Worm (Caenorhabditis elegans) whole organism, midembryonic: ENCODE measurements around the gene F08H9.2.
A peak's percentile ranks its signal among the peaks of the same experiment; 100 is the strongest.

ENCODE experiments used
- T22C8.4 ChIP-seq: fragments of 200-800 bp; sonication (Bioruptor generic); IDR thresholded peaks from 2 replicates; pipeline ENCODE4 v1.3.6; 2022; ENCODE audit warnings: missing genetic modification characterization, missing compliant biosample characterization
- cog-1 ChIP-seq: sonication (generic microtip); optimal IDR thresholded peaks from 2 replicates; lab custom pipeline; 2016; ENCODE audit warnings: missing genetic modification characterization, missing compliant biosample characterization
- flt-1 ChIP-seq: fragments of 200-800 bp; sonication (Bioruptor generic); IDR thresholded peaks from 2 replicates; pipeline ENCODE4 v1.3.6; 2022; ENCODE audit warnings: missing genetic modification characterization, missing compliant biosample characterization
- klf-2 ChIP-seq: fragments of 200-800 bp; sonication (Bioruptor generic); conservative IDR thresholded peaks from 2 replicates; pipeline ENCODE4 v1.3.6; 2022; ENCODE audit warnings: missing genetic modification reagents, missing genetic modification characterization, missing compliant biosample characterization
- med-1 ChIP-seq: sonication (generic microtip); optimal IDR thresholded peaks from 2 replicates; lab custom pipeline; 2017; ENCODE audit warnings: missing genetic modification characterization, mild to moderate bottlenecking, missing compliant biosample characterization, antibody characterized with exemption, missing genetic modification reagents; ENCODE audit not compliant: insufficient read depth
- ref-1 ChIP-seq: fragments of 200-800 bp; sonication (Bioruptor generic); conservative IDR thresholded peaks from 2 replicates; pipeline ENCODE4 v1.3.6; 2022; ENCODE audit warnings: missing genetic modification reagents, missing genetic modification characterization, missing compliant biosample characterization
- tab-1 ChIP-seq: fragments of 200-800 bp; sonication (Bioruptor generic); IDR thresholded peaks from 2 replicates; pipeline ENCODE4 v1.3.6; 2022; ENCODE audit warnings: missing genetic modification characterization, missing compliant biosample characterization
- ztf-23 ChIP-seq: fragments of 200-800 bp; sonication (Bioruptor generic); IDR thresholded peaks from 2 replicates; pipeline ENCODE4 v1.3.6; 2022; ENCODE audit warnings: missing genetic modification reagents, missing genetic modification characterization, missing compliant biosample characterization
- ztf-29 ChIP-seq: fragments of 200-800 bp; sonication (Bioruptor generic); IDR thresholded peaks from 2 replicates; pipeline ENCODE4 v1.3.6; 2022; ENCODE audit warnings: missing genetic modification reagents, missing genetic modification characterization, missing compliant biosample characterization

F08H9.2 gene

ce11 chrV:14504774-14505173, 44.3 kb downstream of the F08H9.2 start:
- no peak for TF ChIP-seq flt-1
- no peak for TF ChIP-seq ztf-29 (GFP tag; lab: Robert Waterston, UW)
- TF ChIP-seq cog-1 (tag; lab: Kevin White, UChicago): no peak
- TF ChIP-seq med-1: no peak
- no peak for TF ChIP-seq ref-1 (GFP tag; lab: Robert Waterston, UW)
- TF ChIP-seq ztf-23 (GFP tag; lab: Robert Waterston, UW): no peak
- TF ChIP-seq klf-2: no peak
- no peak for TF ChIP-seq tab-1 (GFP tag; lab: Robert Waterston, UW)
- no peak for TF ChIP-seq T22C8.4 (GFP tag; lab: Robert Waterston, UW)

ce11 chrV:14505745-14506214, 45.3 kb downstream of the F08H9.2 start:
- no peak for TF ChIP-seq ref-1 (GFP tag; lab: Robert Waterston, UW)
- no peak for TF ChIP-seq med-1
- TF ChIP-seq cog-1 (tag; lab: Kevin White, UChicago): peak; percentile 51
- TF ChIP-seq flt-1: no peak
- no peak for TF ChIP-seq T22C8.4 (GFP tag; lab: Robert Waterston, UW)
- no peak for TF ChIP-seq tab-1 (GFP tag; lab: Robert Waterston, UW)
- 0 out of 2 replicates have a peak, but pooled peaks have one; percentile 55 for TF ChIP-seq ztf-23 (GFP tag; lab: Robert Waterston, UW)
- peak; percentile 60; the same call in 1 of the 2 replicates for TF ChIP-seq ztf-29 (GFP tag; lab: Robert Waterston, UW)

ce11 chrV:14506713-14507675, 46.5 kb downstream of the F08H9.2 start:
- TF ChIP-seq T22C8.4 (GFP tag; lab: Robert Waterston, UW) (no peak), ztf-23 (GFP tag; lab: Robert Waterston, UW) (no peak), klf-2 (no peak), ztf-29 (GFP tag; lab: Robert Waterston, UW) (peak; percentile 13; the same call in 1 of the 2 replicates), tab-1 (GFP tag; lab: Robert Waterston, UW) (no peak), med-1 (no peak)

ce11 chrV:14508005-14508521, 47.6 kb downstream of the F08H9.2 start, which contains the start of gene R02D5.1:
R02D5.1 (plus strand) TSS chrV:14508249.
- 0 out of 2 replicates have a peak, but pooled peaks have one; percentile 31 for TF ChIP-seq flt-1
- TF ChIP-seq cog-1 (tag; lab: Kevin White, UChicago): peak; percentile 9
- no peak for TF ChIP-seq med-1

- TF ChIP-seq ref-1 (GFP tag; lab: Robert Waterston, UW) (no peak), T22C8.4 (GFP tag; lab: Robert Waterston, UW) (no peak), ztf-23 (GFP tag; lab: Robert Waterston, UW) (no peak), flt-1 (no peak), tab-1 (GFP tag; lab: Robert Waterston, UW) (no peak), med-1 (no peak), ztf-29 (GFP tag; lab: Robert Waterston, UW) (no peak), cog-1 (tag; lab: Kevin White, UChicago) (no peak), klf-2 (no peak)
Observed at ce11 chrV:14508556-14508955, 48.1 kb downstream of the F08H9.2 start.
